Worm (Caenorhabditis elegans) whole organism, young adult: ENCODE results near the gene E01G4.6.

Experiments
- B0336.3 ChIP-seq: fragments of 200-800 bp; sonication (Bioruptor generic); IDR thresholded peaks from 2 replicates; pipeline ENCODE4 v1.3.6; 2022; ENCODE audit warnings: missing genetic modification characterization, missing compliant biosample characterization
- C06A6.2 ChIP-seq: fragments of 200-800 bp; sonication (Bioruptor generic); conservative IDR thresholded peaks from 2 replicates; pipeline ENCODE4 v1.3.6; 2022; ENCODE audit warnings: missing genetic modification characterization, missing compliant biosample characterization
- C17E4.6 ChIP-seq: fragments of 200-800 bp; sonication (Bioruptor generic); IDR thresholded peaks from 2 replicates; pipeline ENCODE4 v1.3.6; 2022; ENCODE audit warnings: missing genetic modification reagents, missing genetic modification characterization, missing compliant biosample characterization
- D2030.7 ChIP-seq: fragments of 200-800 bp; sonication (Bioruptor generic); IDR thresholded peaks from 2 replicates; pipeline ENCODE4 v1.3.6; 2022; ENCODE audit warnings: missing genetic modification reagents, missing genetic modification characterization, missing compliant biosample characterization
- F23B12.7 ChIP-seq: sonication (generic microtip); optimal IDR thresholded peaks from 2 replicates; lab custom pipeline; 2017; ENCODE audit warnings: missing genetic modification characterization, mild to moderate bottlenecking, missing compliant biosample characterization, antibody characterized with exemption, moderate library complexity; ENCODE audit not compliant: insufficient read depth
- F49E8.2 ChIP-seq: sonication (generic microtip); optimal IDR thresholded peaks from 3 replicates; lab custom pipeline; 2017; ENCODE audit warnings: missing genetic modification characterization, mild to moderate bottlenecking, missing compliant biosample characterization, antibody characterized with exemption, moderate library complexity; ENCODE audit not compliant: insufficient read depth
- F52B5.7 ChIP-seq: sonication (generic microtip); optimal IDR thresholded peaks from 2 replicates; lab custom pipeline; 2016; ENCODE audit warnings: mild to moderate bottlenecking, missing genetic modification characterization, missing compliant biosample characterization
- F55B11.4 ChIP-seq: sonication (generic microtip); optimal IDR thresholded peaks from 2 replicates; lab custom pipeline; 2016; ENCODE audit warnings: missing compliant biosample characterization, missing genetic modification characterization, borderline replicate concordance; ENCODE audit not compliant: insufficient read depth
- F57A8.1 ChIP-seq: fragments of 200-800 bp; sonication (Bioruptor generic); optimal IDR thresholded peaks from 2 replicates; lab custom pipeline; 2018; ENCODE audit warnings: mild to moderate bottlenecking, missing genetic modification characterization, moderate library complexity, missing compliant biosample characterization
- F57C9.4 ChIP-seq: sonication (generic microtip); optimal IDR thresholded peaks from 2 replicates; lab custom pipeline; 2017; ENCODE audit warnings: mild to moderate bottlenecking, missing genetic modification characterization, missing compliant biosample characterization
- Y53F4B.3 ChIP-seq: fragments of 200-800 bp; sonication (Bioruptor generic); IDR thresholded peaks from 2 replicates; pipeline ENCODE4 v1.3.6; 2022; ENCODE audit warnings: missing genetic modification reagents, missing genetic modification characterization, missing compliant biosample characterization
- Y53G8AR.9 ChIP-seq: fragments of 200-800 bp; sonication (Bioruptor generic); conservative IDR thresholded peaks from 2 replicates; pipeline ENCODE4 v1.3.6; 2022; ENCODE audit warnings: missing genetic modification reagents, missing genetic modification characterization, missing compliant biosample characterization
- Y67H2A.10 ChIP-seq: fragments of 200-800 bp; sonication (Bioruptor generic); conservative IDR thresholded peaks from 2 replicates; pipeline ENCODE4 v1.3.6; 2022; ENCODE audit warnings: missing genetic modification reagents, missing genetic modification characterization, missing compliant biosample characterization
- ZK185.1 ChIP-seq: sonication (generic microtip); optimal IDR thresholded peaks from 2 replicates; lab custom pipeline; 2016; ENCODE audit warnings: mild to moderate bottlenecking, missing genetic modification characterization, missing compliant biosample characterization; ENCODE audit not compliant: poor library complexity, severe bottlenecking
- ama-1 ChIP-seq, 3 experiments: fragments of 150-350 bp in 1 of 3; sonication (generic microtip) in 2 of 3; optimal IDR thresholded peaks; 2 replicates each; lab custom pipeline; 2014 to 2018; ENCODE audit warnings: missing biosample characterization in 2 of 3, missing genetic modification characterization in 2 of 3, missing genetic modification reagents in 2 of 3
- attf-6 ChIP-seq: fragments of 200-800 bp; sonication (Bioruptor generic); IDR thresholded peaks from 2 replicates; pipeline ENCODE4 v1.3.6; 2022; ENCODE audit warnings: missing genetic modification reagents, missing genetic modification characterization, missing compliant biosample characterization
- bed-1 ChIP-seq: fragments of 200-800 bp; sonication (Bioruptor generic); IDR thresholded peaks from 2 replicates; pipeline ENCODE4 v1.3.6; 2022; ENCODE audit warnings: missing genetic modification reagents, missing genetic modification characterization, missing compliant biosample characterization
- bed-2 ChIP-seq: fragments of 200-800 bp; sonication (Bioruptor generic); IDR thresholded peaks from 2 replicates; pipeline ENCODE4 v1.3.6; 2022; ENCODE audit warnings: missing genetic modification reagents, missing genetic modification characterization, missing compliant biosample characterization
- ccch-3 ChIP-seq: fragments of 200-800 bp; sonication (Bioruptor generic); optimal IDR thresholded peaks from 2 replicates; lab custom pipeline; 2018; ENCODE audit warnings: mild to moderate bottlenecking, missing genetic modification characterization, missing compliant biosample characterization
- cebp-1 ChIP-seq, 2 experiments: fragments of 200-800 bp in 1 of 2; sonication (Bioruptor generic) in 1 of 2; sonication (generic microtip) in 1 of 2; IDR thresholded peaks in 1 of 2; optimal IDR thresholded peaks in 1 of 2; 2 replicates each; pipeline versions ENCODE4 v1.3.6 to Lab custom; 2017 to 2022; ENCODE audit warnings: missing compliant biosample characterization in 2 of 2, missing genetic modification characterization in 2 of 2, mild to moderate bottlenecking in 1 of 2, missing genetic modification reagents in 1 of 2, moderate library complexity in 1 of 2
- cebp-2 ChIP-seq: fragments of 200-800 bp; sonication (Bioruptor generic); IDR thresholded peaks from 2 replicates; pipeline ENCODE4 v1.3.6; 2022; ENCODE audit warnings: missing genetic modification characterization, missing compliant biosample characterization
- ceh-27 ChIP-seq: fragments of 200-800 bp; sonication (Bioruptor generic); optimal IDR thresholded peaks from 2 replicates; lab custom pipeline; 2018; ENCODE audit warnings: mild to moderate bottlenecking, missing genetic modification characterization, moderate library complexity, missing compliant biosample characterization
- ceh-91 ChIP-seq: fragments of 200-800 bp; sonication (Bioruptor generic); IDR thresholded peaks from 2 replicates; pipeline ENCODE4 v1.3.6; 2022; ENCODE audit warnings: missing genetic modification reagents, missing genetic modification characterization, missing compliant biosample characterization
- die-1 ChIP-seq: sonication (generic microtip); optimal IDR thresholded peaks from 2 replicates; lab custom pipeline; 2016; ENCODE audit warnings: missing genotype, mild to moderate bottlenecking, missing genetic modification characterization, missing compliant biosample characterization
- ekl-4 ChIP-seq: fragments of 200-800 bp; sonication (Bioruptor generic); IDR thresholded peaks from 2 replicates; pipeline ENCODE4 v1.3.6; 2022; ENCODE audit warnings: missing genetic modification reagents, missing genetic modification characterization, missing compliant biosample characterization
- him-1 ChIP-seq: sonication (generic microtip); optimal IDR thresholded peaks from 2 replicates; lab custom pipeline; 2016; ENCODE audit warnings: missing genotype, missing genetic modification reagents, missing genetic modification characterization, missing compliant biosample characterization
- hmg-1.2 ChIP-seq: fragments of 200-800 bp; sonication (Bioruptor generic); IDR thresholded peaks from 2 replicates; pipeline ENCODE4 v1.3.6; 2022; ENCODE audit warnings: missing genetic modification reagents, missing genetic modification characterization, missing compliant biosample characterization
- lin-26 ChIP-seq: fragments of 200-800 bp; sonication (Bioruptor generic); IDR thresholded peaks from 2 replicates; pipeline ENCODE4 v1.3.6; 2022; ENCODE audit warnings: missing genetic modification reagents, missing genetic modification characterization, missing compliant biosample characterization
- lsl-1 ChIP-seq: fragments of 200-800 bp; sonication (Bioruptor generic); optimal IDR thresholded peaks from 2 replicates; lab custom pipeline; 2018; ENCODE audit warnings: mild to moderate bottlenecking, missing genetic modification characterization, moderate library complexity, missing compliant biosample characterization
- lsy-27 ChIP-seq: sonication (generic microtip); optimal IDR thresholded peaks from 2 replicates; lab custom pipeline; 2017; ENCODE audit warnings: missing genetic modification characterization, mild to moderate bottlenecking, missing compliant biosample characterization, antibody characterized with exemption, missing genotype, borderline replicate concordance; ENCODE audit not compliant: insufficient read depth
- madf-6 ChIP-seq: fragments of 200-800 bp; sonication (Bioruptor generic); IDR thresholded peaks from 2 replicates; pipeline ENCODE4 v1.3.6; 2022; ENCODE audit warnings: missing genetic modification reagents, missing genetic modification characterization, missing compliant biosample characterization
- mel-28 ChIP-seq: sonication (generic microtip); optimal IDR thresholded peaks from 2 replicates; lab custom pipeline; 2016; ENCODE audit warnings: borderline replicate concordance, mild to moderate bottlenecking, missing genetic modification characterization, missing compliant biosample characterization
- mes-4 ChIP-seq: sonication (generic microtip); optimal IDR thresholded peaks from 2 replicates; lab custom pipeline; 2016; ENCODE audit warnings: missing genotype, missing genetic modification characterization, missing compliant biosample characterization
- nfyb-1 ChIP-seq: fragments of 200-800 bp; sonication (Bioruptor generic); IDR thresholded peaks from 2 replicates; pipeline ENCODE4 v1.3.6; 2022; ENCODE audit warnings: missing genetic modification reagents, missing genetic modification characterization, missing compliant biosample characterization
- nhr-120 ChIP-seq: fragments of 200-800 bp; sonication (Bioruptor generic); IDR thresholded peaks from 2 replicates; pipeline ENCODE4 v1.3.6; 2022; ENCODE audit warnings: missing genetic modification characterization, missing compliant biosample characterization
- nhr-80 ChIP-seq: sonication (generic microtip); optimal IDR thresholded peaks from 2 replicates; lab custom pipeline; 2016; ENCODE audit warnings: missing genetic modification characterization, missing compliant biosample characterization
- pha-4 ChIP-seq: fragments of 150-350 bp; sonication (generic microtip); optimal IDR thresholded peaks from 2 replicates; lab custom pipeline; 2014; ENCODE audit warnings: missing biosample characterization, missing genetic modification reagents, missing genetic modification characterization
- somi-1 ChIP-seq: fragments of 200-800 bp; sonication (Bioruptor generic); optimal IDR thresholded peaks from 2 replicates; lab custom pipeline; 2018; ENCODE audit warnings: mild to moderate bottlenecking, missing genetic modification characterization, missing compliant biosample characterization
- sptf-2 ChIP-seq: fragments of 200-800 bp; sonication (Bioruptor generic); optimal IDR thresholded peaks from 2 replicates; lab custom pipeline; 2018; ENCODE audit warnings: mild to moderate bottlenecking, missing genetic modification characterization, missing compliant biosample characterization
- tbp1 ChIP-seq: fragments of 200-800 bp; sonication (Bioruptor generic); optimal IDR thresholded peaks from 2 replicates; lab custom pipeline; 2018; ENCODE audit warnings: mild to moderate bottlenecking, missing genetic modification characterization, missing compliant biosample characterization
- tbx-9 ChIP-seq: sonication (generic microtip); optimal IDR thresholded peaks from 2 replicates; lab custom pipeline; 2016; ENCODE audit warnings: borderline replicate concordance, missing genetic modification characterization, inconsistent platforms, missing compliant biosample characterization
- zfh-2 ChIP-seq: fragments of 200-800 bp; sonication (Bioruptor generic); conservative IDR thresholded peaks from 2 replicates; pipeline ENCODE4 v1.3.6; 2022; ENCODE audit warnings: missing genetic modification reagents, missing genetic modification characterization, missing compliant biosample characterization
- zim-3 ChIP-seq: sonication (generic microtip); optimal IDR thresholded peaks from 2 replicates; lab custom pipeline; 2017; ENCODE audit warnings: mild to moderate bottlenecking, missing genetic modification characterization, moderate library complexity, missing compliant biosample characterization
- ztf-22 ChIP-seq: fragments of 200-800 bp; sonication (Bioruptor generic); optimal IDR thresholded peaks from 2 replicates; lab custom pipeline; 2018; ENCODE audit warnings: mild to moderate bottlenecking, missing genetic modification characterization, moderate library complexity, missing compliant biosample characterization
- ztf-3 ChIP-seq: fragments of 200-800 bp; sonication (Bioruptor generic); optimal IDR thresholded peaks from 2 replicates; lab custom pipeline; 2018; ENCODE audit warnings: mild to moderate bottlenecking, missing genetic modification characterization, missing compliant biosample characterization

The E01G4.6 gene

ce11 chrII:13456622-13457021, 25.6 kb upstream of the E01G4.6 start (continued):
- TF ChIP-seq lin-26, result 0 out of 2 replicates have a peak, but pooled peaks have one; percentile 49
- TF ChIP-seq tbp1, result no peak
- TF ChIP-seq bed-1 (GFP tag; lab: Robert Waterston, UW), result no peak
- TF ChIP-seq F57A8.1 (GFP tag; lab: Kevin White, UChicago), result no peak
- no peak for TF ChIP-seq F55B11.4 (tag; lab: Kevin White, UChicago)
- TF ChIP-seq ceh-27 (GFP tag; lab: Kevin White, UChicago), result no peak
- no peak for TF ChIP-seq sptf-2 (GFP tag; lab: Kevin White, UChicago)
- no peak for TF ChIP-seq attf-6
- TF ChIP-seq madf-6, result no peak
- TF ChIP-seq mel-28 (tag; lab: Kevin White, UChicago), result no peak
- no peak for TF ChIP-seq ztf-22 (GFP tag; lab: Kevin White, UChicago)
- no peak for TF ChIP-seq Y53F4B.3 (GFP tag; lab: Robert Waterston, UW)
- TF ChIP-seq B0336.3 (GFP tag; lab: Robert Waterston, UW), result 0 out of 2 replicates have a peak, but pooled peaks have one; percentile 20
- no peak for TF ChIP-seq die-1 (tag; lab: Kevin White, UChicago)
- TF ChIP-seq mes-4 (tag; lab: Kevin White, UChicago), result no peak
- no peak for TF ChIP-seq C17E4.6 (GFP tag; lab: Robert Waterston, UW)
- TF ChIP-seq ceh-91 (GFP tag; lab: Robert Waterston, UW), result no peak
- TF ChIP-seq lsy-27 (tag; lab: Kevin White, UChicago), result no peak
- no peak for TF ChIP-seq nhr-120 (GFP tag; lab: Robert Waterston, UW)
- no peak for TF ChIP-seq him-1 (tag; lab: Kevin White, UChicago)
- no peak for TF ChIP-seq cebp-1 (GFP tag; IDR thresholded peaks at IDR 0.05; lab: Robert Waterston, UW)
- peak; percentile 39 for TF ChIP-seq cebp-1 (tag; optimal IDR thresholded peaks at IDR 0.05; lab: Kevin White, UChicago)
- TF ChIP-seq Y53G8AR.9, result no peak
- TF ChIP-seq bed-2 (GFP tag; lab: Robert Waterston, UW), result no peak
- TF ChIP-seq zfh-2 (GFP tag; lab: Robert Waterston, UW), result peak; percentile 94
- TF ChIP-seq ztf-3 (GFP tag; lab: Kevin White, UChicago), result no peak
- peak; percentile 59 for TF ChIP-seq nhr-80 (tag; lab: Kevin White, UChicago)
- TF ChIP-seq hmg-1.2 (GFP tag; lab: Robert Waterston, UW), result 0 out of 2 replicates have a peak, but pooled peaks have one; percentile 29

ce11 chrII:13460592-13461395, 21.4 kb upstream of the E01G4.6 start, which contains the start of gene pqn-27:
Gene pqn-27, minus strand, starts transcription at chrII:13460642.
- TF ChIP-seq mel-28 (tag; lab: Kevin White, UChicago), result no peak
- peak; percentile 58 for TF ChIP-seq somi-1 (GFP tag; lab: Kevin White, UChicago)
- peak; percentile 50 for TF ChIP-seq F23B12.7 (tag; lab: Kevin White, UChicago)
- TF ChIP-seq F57C9.4 (tag; lab: Kevin White, UChicago), result no peak
- TF ChIP-seq hmg-1.2 (GFP tag; lab: Robert Waterston, UW), result no peak
- peak; percentile 80 for TF ChIP-seq pha-4
- peak; percentile 63 for TF ChIP-seq nfyb-1 (GFP tag; lab: Robert Waterston, UW)
- no peak for TF ChIP-seq D2030.7 (GFP tag; lab: Robert Waterston, UW)
- TF ChIP-seq lsl-1 (GFP tag; lab: Kevin White, UChicago), result peak; percentile 11
- TF ChIP-seq tbx-9 (tag; lab: Kevin White, UChicago), result no peak
- no peak for TF ChIP-seq F49E8.2
- no peak for TF ChIP-seq F52B5.7 (tag; lab: Kevin White, UChicago)
- TF ChIP-seq ccch-3, result no peak
- no peak for TF ChIP-seq zim-3
- TF ChIP-seq ZK185.1 (tag; lab: Kevin White, UChicago), result no peak
- TF ChIP-seq Y67H2A.10 (GFP tag; lab: Robert Waterston, UW), result no peak
- peak; percentile 55; the same call in 1 of the 2 replicates for TF ChIP-seq C06A6.2 (GFP tag; lab: Robert Waterston, UW)
- no peak for TF ChIP-seq Y53F4B.3 (GFP tag; lab: Robert Waterston, UW)
- no peak for TF ChIP-seq cebp-2
- TF ChIP-seq ekl-4 (GFP tag; lab: Robert Waterston, UW), result no peak
- peak; percentile 97 for TF ChIP-seq ama-1 (optimal IDR thresholded peaks at IDR 0.05; lab: Kevin White, UChicago)
- peak in 1 of 2 experiments; percentile 39 for TF ChIP-seq ama-1 (GFP tag; optimal IDR thresholded peaks at IDR 0.05; lab: Kevin White, UChicago)
